Fruit fly (Drosophila melanogaster) whole organism, wandering third instar larva: ENCODE measurements around the gene CG18473.
A peak's percentile ranks its signal among the peaks of the same experiment; 100 is the strongest.

Experiments used
- Abd-B ChIP-seq: fragments of >200 bp; optimal IDR thresholded peaks from 2 replicates; lab custom pipeline; 2017; ENCODE audit warnings: missing biosample characterization, missing genetic modification characterization
- CG32264 ChIP-seq: fragments of 200-800 bp; sonication (Bioruptor generic); optimal IDR thresholded peaks from 2 replicates; lab custom pipeline; 2016; ENCODE audit warnings: missing biosample characterization, missing genetic modification characterization
- CG9705 ChIP-seq: fragments of 200-800 bp; sonication (Bioruptor generic); optimal IDR thresholded peaks from 2 replicates; lab custom pipeline; 2018; ENCODE audit warnings: missing biosample characterization, mild to moderate bottlenecking, missing genetic modification characterization
- Dfd ChIP-seq: fragments of >200 bp; optimal IDR thresholded peaks from 2 replicates; lab custom pipeline; 2017; ENCODE audit warnings: missing biosample characterization, missing genetic modification characterization
- Dif ChIP-seq: fragments of 200-275, 200-300 bp; sonication (Bioruptor generic); optimal IDR thresholded peaks from 2 replicates; lab custom pipeline; 2018; ENCODE audit warnings: missing biosample characterization, missing genetic modification characterization; ENCODE audit not compliant: partially characterized antibody
- GATAd ChIP-seq: sonication (Bioruptor generic); optimal IDR thresholded peaks from 2 replicates; lab custom pipeline; 2016; ENCODE audit warnings: missing biosample characterization, missing genetic modification characterization
- HLH106 ChIP-seq: fragments of 200-800 bp; optimal IDR thresholded peaks from 3 replicates; lab custom pipeline; 2019; ENCODE audit warnings: missing biosample characterization, mild to moderate bottlenecking, missing genetic modification characterization, moderate library complexity
- Hnf4 ChIP-seq: fragments of 200-800 bp; sonication (Bioruptor generic); optimal IDR thresholded peaks from 2 replicates; lab custom pipeline; 2016; ENCODE audit warnings: missing biosample characterization, mild to moderate bottlenecking, missing genetic modification characterization
- Hr78 ChIP-seq: fragments of >200 bp; optimal IDR thresholded peaks from 2 replicates; lab custom pipeline; 2017; ENCODE audit warnings: missing biosample characterization, missing genetic modification characterization
- Hr83 ChIP-seq: fragments of 200-300 bp; sonication (Bioruptor generic); optimal IDR thresholded peaks from 2 replicates; lab custom pipeline; 2016; ENCODE audit warnings: missing biosample characterization, mild to moderate bottlenecking, missing genetic modification characterization, moderate library complexity; ENCODE audit not compliant: poor library complexity, severe bottlenecking
- Jra ChIP-seq: sonication (Bioruptor generic); optimal IDR thresholded peaks from 2 replicates; lab custom pipeline; 2016; ENCODE audit warnings: missing biosample characterization, missing genetic modification characterization
- Mio ChIP-seq: sonication (Bioruptor generic); optimal IDR thresholded peaks from 2 replicates; lab custom pipeline; 2016; ENCODE audit warnings: missing biosample characterization, missing genetic modification characterization
- Myc ChIP-seq: fragments of >200 bp; optimal IDR thresholded peaks from 2 replicates; lab custom pipeline; 2017
- N ChIP-seq: fragments of >200 bp; optimal IDR thresholded peaks from 2 replicates; lab custom pipeline; 2018; ENCODE audit warnings: missing biosample characterization, missing external identifiers, missing genetic modification characterization
- OdsH ChIP-seq: fragments of 200-800 bp; sonication (Bioruptor generic); optimal IDR thresholded peaks from 2 replicates; lab custom pipeline; 2016; ENCODE audit warnings: missing biosample characterization, mild to moderate bottlenecking, missing genetic modification characterization
- Rel ChIP-seq, 2 experiments: fragments of 200-800 bp; sonication (Bioruptor generic) in 1 of 2; optimal IDR thresholded peaks; 2 replicates in 1 of 2; 3 replicates in 1 of 2; lab custom pipeline; 2016 to 2019; ENCODE audit warnings: mild to moderate bottlenecking in 2 of 2, missing biosample characterization in 2 of 2, missing genetic modification characterization in 2 of 2, moderate library complexity in 1 of 2
- Sp1 ChIP-seq: fragments of 200-800 bp; sonication (Bioruptor generic); optimal IDR thresholded peaks from 3 replicates; lab custom pipeline; 2019; ENCODE audit warnings: missing biosample characterization, mild to moderate bottlenecking, missing genetic modification characterization, moderate library complexity
- Vsx2 ChIP-seq: fragments of 200-300, 225-300 bp; sonication (Bioruptor generic); optimal IDR thresholded peaks from 2 replicates; lab custom pipeline; 2018; ENCODE audit warnings: missing biosample characterization, missing genetic modification characterization; ENCODE audit not compliant: partially characterized antibody
- br ChIP-seq: fragments of 200-800 bp; sonication (Bioruptor generic); optimal IDR thresholded peaks from 2 replicates; lab custom pipeline; 2016; ENCODE audit warnings: missing biosample characterization, missing genetic modification characterization
- brk ChIP-seq: fragments of 200-800 bp; sonication (Bioruptor generic); optimal IDR thresholded peaks from 2 replicates; lab custom pipeline; 2016; ENCODE audit warnings: missing biosample characterization, mild to moderate bottlenecking, missing genetic modification characterization
- dl ChIP-seq, 2 experiments: fragments of 175-275, 200-275 bp in 1 of 2; fragments of 200-275 bp in 1 of 2; sonication (Bioruptor generic); optimal IDR thresholded peaks; lab custom pipeline; 2018; ENCODE audit warnings: mild to moderate bottlenecking in 2 of 2, missing biosample characterization in 2 of 2, missing genetic modification characterization in 2 of 2, moderate library complexity in 2 of 2; ENCODE audit not compliant: partially characterized antibody in 2 of 2, insufficient read depth in 1 of 2
- dmrt93B ChIP-seq: fragments of 200-800 bp; sonication (Bioruptor generic); optimal IDR thresholded peaks from 2 replicates; lab custom pipeline; 2018; ENCODE audit warnings: missing biosample characterization, mild to moderate bottlenecking, missing genetic modification characterization
- dsf ChIP-seq: sonication (Bioruptor generic); optimal IDR thresholded peaks from 2 replicates; lab custom pipeline; 2016; ENCODE audit warnings: missing biosample characterization, missing genetic modification characterization, borderline replicate concordance
- ey ChIP-seq: fragments of 200-800 bp; sonication (Bioruptor generic); optimal IDR thresholded peaks from 2 replicates; lab custom pipeline; 2016; ENCODE audit warnings: missing biosample characterization, missing genetic modification characterization
- foxo ChIP-seq, 2 experiments: fragments of 200-800 bp; sonication (Bioruptor generic); optimal IDR thresholded peaks; 2 replicates in 1 of 2; 3 replicates in 1 of 2; lab custom pipeline; 2016 to 2017; ENCODE audit warnings: missing biosample characterization in 2 of 2, missing genetic modification characterization in 2 of 2
- fru ChIP-seq: fragments of 200-800 bp; sonication (Bioruptor generic); optimal IDR thresholded peaks from 3 replicates; lab custom pipeline; 2016; ENCODE audit warnings: missing biosample characterization, mild to moderate bottlenecking, missing genetic modification characterization
- h ChIP-seq: fragments of 200-800 bp; sonication (Bioruptor generic); optimal IDR thresholded peaks from 3 replicates; lab custom pipeline; 2016; ENCODE audit warnings: missing biosample characterization, mild to moderate bottlenecking, missing genetic modification characterization
- jim ChIP-seq: fragments of 175-275, 200-325 bp; sonication (Bioruptor generic); optimal IDR thresholded peaks from 2 replicates; lab custom pipeline; 2016; ENCODE audit warnings: missing biosample characterization, mild to moderate bottlenecking, missing genetic modification characterization
- lola ChIP-seq: fragments of >200 bp; optimal IDR thresholded peaks from 2 replicates; lab custom pipeline; 2017; ENCODE audit warnings: missing biosample characterization, missing genetic modification characterization
- pan ChIP-seq: fragments of >200 bp; optimal IDR thresholded peaks from 2 replicates; lab custom pipeline; 2017
- psq ChIP-seq: fragments of 200-800 bp; sonication (Bioruptor generic); optimal IDR thresholded peaks from 3 replicates; lab custom pipeline; 2017; ENCODE audit warnings: missing biosample characterization, mild to moderate bottlenecking, missing genetic modification characterization, moderate library complexity
- rgr ChIP-seq: fragments of 200-800 bp; sonication (Bioruptor generic); optimal IDR thresholded peaks from 3 replicates; lab custom pipeline; 2016; ENCODE audit warnings: missing biosample characterization, mild to moderate bottlenecking, missing genetic modification characterization
- sage ChIP-seq: fragments of 200-800 bp; sonication (Bioruptor generic); optimal IDR thresholded peaks from 2 replicates; lab custom pipeline; 2016; ENCODE audit warnings: missing biosample characterization, mild to moderate bottlenecking, missing genetic modification characterization
- sv ChIP-seq: fragments of 200-800 bp; sonication (Bioruptor generic); optimal IDR thresholded peaks from 3 replicates; lab custom pipeline; 2016; ENCODE audit warnings: missing biosample characterization, missing genetic modification characterization
- tai ChIP-seq: sonication (Bioruptor generic); optimal IDR thresholded peaks from 2 replicates; lab custom pipeline; 2016; ENCODE audit warnings: missing biosample characterization, missing genetic modification characterization
- usp ChIP-seq: fragments of >200 bp; optimal IDR thresholded peaks from 2 replicates; lab custom pipeline; 2017; ENCODE audit warnings: missing biosample characterization, missing genetic modification characterization
- woc ChIP-seq: sonication (Bioruptor generic); optimal IDR thresholded peaks from 2 replicates; lab custom pipeline; 2016; ENCODE audit warnings: missing biosample characterization, mild to moderate bottlenecking, missing genetic modification characterization

CG18473 gene

dm6 chr3R:9337402-9338254 lies 25.5 kb upstream of the CG18473 start:
- TF ChIP-seq usp: no peak
- no peak for TF ChIP-seq Rel (GFP tag; optimal IDR thresholded peaks at IDR 0.05; lab: Kevin White, UChicago)
- TF ChIP-seq Rel (tag; optimal IDR thresholded peaks at IDR 0.05; lab: Kevin White, UChicago): peak; percentile 94
- no peak for TF ChIP-seq Mio
- TF ChIP-seq CG32264 (GFP tag; lab: Kevin White, UChicago): no peak

dm6 chr3R:9338771-9339170 lies 24.3 kb upstream of the CG18473 start:
- TF ChIP-seq psq (GFP tag; lab: Kevin White, UChicago) (peak; percentile 95), sage (GFP tag; lab: Kevin White, UChicago) (peak; percentile 62), Dif (GFP tag; lab: Kevin White, UChicago) (peak; percentile 39), Hr83 (GFP tag; lab: Kevin White, UChicago) (peak; percentile 72), fru (GFP tag; lab: Kevin White, UChicago) (no peak), Vsx2 (peak; percentile 60)

dm6 chr3R:9339176-9340075 lies 23.7 kb upstream of the CG18473 start:
- TF ChIP-seq GATAd (GFP tag; lab: Kevin White, UChicago) (no peak), dsf (no peak), HLH106 (peak; percentile 58), Vsx2 (no peak), usp (no peak), br (GFP tag; lab: Kevin White, UChicago) (peak; percentile 20), OdsH (GFP tag; lab: Kevin White, UChicago) (peak; percentile 75), brk (GFP tag; lab: Kevin White, UChicago) (no peak), Jra (GFP tag; lab: Kevin White, UChicago) (peak; percentile 57), tai (GFP tag; lab: Kevin White, UChicago) (peak; percentile 12), Sp1 (GFP tag; lab: Kevin White, UChicago) (peak; percentile 32), Mio (no peak), ey (GFP tag; lab: Kevin White, UChicago) (peak; percentile 71), Dfd (GFP tag; lab: Kevin White, UChicago) (no peak), rgr (peak; percentile 51), Hr78 (GFP tag; lab: Kevin White, UChicago) (no peak), fru (GFP tag; lab: Kevin White, UChicago) (peak; percentile 67), sage (GFP tag; lab: Kevin White, UChicago) (no peak), lola (GFP tag; lab: Kevin White, UChicago) (no peak), Dif (GFP tag; lab: Kevin White, UChicago) (no peak), Hr83 (GFP tag; lab: Kevin White, UChicago) (peak; percentile 13), CG32264 (GFP tag; lab: Kevin White, UChicago) (no peak), Hnf4 (GFP tag; lab: Kevin White, UChicago) (peak; percentile 26), psq (GFP tag; lab: Kevin White, UChicago) (peak; percentile 87), CG9705 (no peak), jim (no peak), Myc (lab: Kevin White, UChicago) (no peak), foxo (GFP tag; optimal IDR thresholded peaks at IDR 0.05; lab: Kevin White, UChicago) (peak in 1 of 2 experiments; percentile 65), Abd-B (GFP tag; lab: Kevin White, UChicago) (no peak), pan (lab: Kevin White, UChicago) (no peak), woc (GFP tag; lab: Kevin White, UChicago) (peak; percentile 63), sv (no peak), N (no peak), h (GFP tag; lab: Kevin White, UChicago) (peak; percentile 73), dmrt93B (peak; percentile 20), dl (GFP tag; optimal IDR thresholded peaks at IDR 0.05; lab: Kevin White, UChicago; ENCODE audit: insufficient read depth in 1 of 2, partially characterized antibody in 2 of 2) (peak in 1 of 2 experiments; percentile 36)
